Worm (Caenorhabditis elegans) whole organism, L4 larva: ENCODE data around the gene tra-1.

Experiments used
- F10B5.3 ChIP-seq: sonication (generic microtip); optimal IDR thresholded peaks from 2 replicates; lab custom pipeline; 2016; ENCODE audit warnings: mild to moderate bottlenecking, missing genetic modification characterization, missing compliant biosample characterization
- F49E8.2 ChIP-seq: sonication (generic microtip); optimal IDR thresholded peaks from 2 replicates; lab custom pipeline; 2016; ENCODE audit warnings: missing compliant biosample characterization, mild to moderate bottlenecking, missing genetic modification characterization, borderline replicate concordance
- T20F7.1 ChIP-seq: fragments of 200-800 bp; sonication (Bioruptor generic); optimal IDR thresholded peaks from 2 replicates; lab custom pipeline; 2018; ENCODE audit warnings: mild to moderate bottlenecking, missing genetic modification characterization, missing compliant biosample characterization
- T26A8.4 ChIP-seq: fragments of 200-800 bp; sonication (Bioruptor generic); IDR thresholded peaks from 2 replicates; pipeline ENCODE4 v1.3.6; 2022; ENCODE audit warnings: missing genetic modification characterization, missing compliant biosample characterization
- Y75B8A.6 ChIP-seq: fragments of 200-800 bp; sonication (Bioruptor generic); IDR thresholded peaks from 2 replicates; pipeline ENCODE4 v1.3.6; 2022; ENCODE audit warnings: missing genetic modification reagents, missing genetic modification characterization, missing compliant biosample characterization
- ZK337.2 ChIP-seq: fragments of 200-800 bp; sonication (Bioruptor generic); IDR thresholded peaks from 2 replicates; pipeline ENCODE4 v1.3.6; 2022; ENCODE audit warnings: missing genetic modification reagents, missing genetic modification characterization, missing compliant biosample characterization
- aha-1 ChIP-seq: fragments of 150-350 bp; peaks from one replicate; lab custom pipeline; 2014; ENCODE audit warnings: missing biosample characterization, missing genetic modification characterization
- aly-2 ChIP-seq: sonication (generic microtip); optimal IDR thresholded peaks from 2 replicates; lab custom pipeline; 2018; ENCODE audit warnings: missing biosample characterization, missing genetic modification characterization
- ceh-28 ChIP-seq: fragments of 150-350 bp; optimal IDR thresholded peaks from 2 replicates; lab custom pipeline; 2014; ENCODE audit warnings: missing biosample characterization, missing genetic modification reagents, missing genetic modification characterization
- ceh-44 ChIP-seq: fragments of 200-800 bp; sonication (Bioruptor generic); IDR thresholded peaks from 2 replicates; pipeline ENCODE4 v1.3.6; 2022; ENCODE audit warnings: missing genetic modification reagents, missing genetic modification characterization, missing compliant biosample characterization
- cey-2 ChIP-seq: sonication (generic microtip); optimal IDR thresholded peaks from 3 replicates; lab custom pipeline; 2017; ENCODE audit warnings: missing genetic modification characterization, mild to moderate bottlenecking, missing compliant biosample characterization, antibody characterized with exemption, borderline replicate concordance; ENCODE audit not compliant: insufficient read depth
- ctbp-1 ChIP-seq: fragments of 200-800 bp; sonication (Bioruptor generic); IDR thresholded peaks from 2 replicates; pipeline ENCODE4 v1.3.6; 2022; ENCODE audit warnings: missing genetic modification reagents, missing genetic modification characterization, missing compliant biosample characterization
- daf-16 ChIP-seq, 3 experiments: sonication (generic microtip); optimal IDR thresholded peaks; 2 replicates each; lab custom pipeline; 2016 to 2017; ENCODE audit warnings: missing genetic modification characterization in 3 of 3, missing genetic modification reagents in 3 of 3, mild to moderate bottlenecking in 2 of 3, missing compliant biosample characterization in 2 of 3, missing biosample characterization in 1 of 3, moderate library complexity in 1 of 3
- daf-19 ChIP-seq: fragments of 200-800 bp; sonication (Bioruptor generic); conservative IDR thresholded peaks from 2 replicates; pipeline ENCODE4 v1.3.6; 2022; ENCODE audit warnings: missing genetic modification characterization, missing compliant biosample characterization
- dmd-6 ChIP-seq: fragments of 200-800 bp; sonication (Bioruptor generic); IDR thresholded peaks from 2 replicates; pipeline ENCODE4 v1.3.6; 2022; ENCODE audit warnings: missing genetic modification reagents, missing genetic modification characterization, missing compliant biosample characterization
- dmd-9 ChIP-seq: fragments of 200-800 bp; sonication (Bioruptor generic); IDR thresholded peaks from 2 replicates; pipeline ENCODE4 v1.3.6; 2022; ENCODE audit warnings: missing genetic modification reagents, missing genetic modification characterization, missing compliant biosample characterization
- duxl-1 ChIP-seq: sonication (generic microtip); optimal IDR thresholded peaks from 2 replicates; lab custom pipeline; 2016; ENCODE audit warnings: mild to moderate bottlenecking, missing genetic modification characterization, moderate library complexity, missing compliant biosample characterization; ENCODE audit not compliant: poor library complexity
- dve-1 ChIP-seq: sonication (generic microtip); optimal IDR thresholded peaks from 2 replicates; lab custom pipeline; 2017; ENCODE audit warnings: antibody characterized with exemption, mild to moderate bottlenecking, missing genetic modification characterization, missing compliant biosample characterization; ENCODE audit not compliant: insufficient read depth
- fos-1 ChIP-seq: fragments of 150-350 bp; optimal IDR thresholded peaks from 2 replicates; lab custom pipeline; 2014; ENCODE audit warnings: missing biosample characterization, missing genetic modification characterization
- hlh-11 ChIP-seq: fragments of 200-800 bp; sonication (Bioruptor generic); optimal IDR thresholded peaks from 2 replicates; lab custom pipeline; 2018; ENCODE audit warnings: mild to moderate bottlenecking, missing genetic modification characterization, missing compliant biosample characterization
- hlh-30 ChIP-seq: sonication (generic microtip); optimal IDR thresholded peaks from 2 replicates; lab custom pipeline; 2017; ENCODE audit warnings: antibody characterized with exemption, mild to moderate bottlenecking, missing genetic modification characterization, missing compliant biosample characterization; ENCODE audit not compliant: insufficient read depth
- hmg-1.1 ChIP-seq: fragments of 200-800 bp; sonication (Bioruptor generic); IDR thresholded peaks from 2 replicates; pipeline ENCODE4 v1.3.6; 2022; ENCODE audit warnings: missing genetic modification reagents, missing genetic modification characterization, missing compliant biosample characterization
- lin-1 ChIP-seq: fragments of 200-800 bp; sonication (Bioruptor generic); IDR thresholded peaks from 2 replicates; pipeline ENCODE4 v1.3.6; 2022; ENCODE audit warnings: missing genetic modification reagents, missing genetic modification characterization, missing compliant biosample characterization
- lin-13 ChIP-seq: fragments of 150-350 bp; optimal IDR thresholded peaks from 2 replicates; lab custom pipeline; 2014; ENCODE audit warnings: missing biosample characterization, missing genetic modification reagents, missing genetic modification characterization
- mdl-1 ChIP-seq, 2 experiments: fragments of 150-350 bp in 1 of 2; sonication (generic microtip) in 1 of 2; optimal IDR thresholded peaks; 2 replicates each; lab custom pipeline; 2014 to 2017; ENCODE audit warnings: missing biosample characterization in 2 of 2, missing genetic modification characterization in 2 of 2
- mdt-29 ChIP-seq: fragments of 200-800 bp; sonication (Bioruptor generic); IDR thresholded peaks from 2 replicates; pipeline ENCODE4 v1.3.6; 2022; ENCODE audit warnings: missing genetic modification reagents, missing genetic modification characterization, missing compliant biosample characterization
- mes-2 ChIP-seq: sonication (generic microtip); optimal IDR thresholded peaks from 2 replicates; lab custom pipeline; 2016; ENCODE audit warnings: missing genotype, mild to moderate bottlenecking, missing genetic modification characterization, missing compliant biosample characterization; ENCODE audit not compliant: poor library complexity, severe bottlenecking
- mxl-3 ChIP-seq: fragments of 200-800 bp; sonication (Bioruptor generic); optimal IDR thresholded peaks from 2 replicates; lab custom pipeline; 2018; ENCODE audit warnings: mild to moderate bottlenecking, missing genetic modification characterization, missing compliant biosample characterization
- nhr-28 ChIP-seq: fragments of 150-350 bp; optimal IDR thresholded peaks from 2 replicates; lab custom pipeline; 2014; ENCODE audit warnings: missing biosample characterization, missing genetic modification characterization
- nhr-77 ChIP-seq: fragments of 150-350 bp; optimal IDR thresholded peaks from 2 replicates; lab custom pipeline; 2014; ENCODE audit warnings: missing biosample characterization, missing genetic modification characterization
- pha-4 ChIP-seq, 2 experiments: fragments of 150-350 bp in 1 of 2; fragments of 200-800 bp in 1 of 2; sonication (Bioruptor generic) in 1 of 2; IDR thresholded peaks in 1 of 2; optimal IDR thresholded peaks in 1 of 2; 2 replicates each; pipeline versions ENCODE4 v1.3.6 to Lab custom; 2014 to 2022; ENCODE audit warnings: missing genetic modification characterization in 2 of 2, missing genetic modification reagents in 2 of 2, missing biosample characterization in 1 of 2, missing compliant biosample characterization in 1 of 2
- php-3 ChIP-seq: fragments of 200-800 bp; sonication (Bioruptor generic); IDR thresholded peaks from 2 replicates; pipeline ENCODE4 v1.3.6; 2022; ENCODE audit warnings: missing genetic modification reagents, missing genetic modification characterization, missing compliant biosample characterization
- pqm-1 ChIP-seq: sonication (generic microtip); optimal IDR thresholded peaks from 2 replicates; lab custom pipeline; 2017; ENCODE audit warnings: missing biosample characterization, missing genetic modification characterization
- set-16 ChIP-seq: fragments of 200-800 bp; sonication (Bioruptor generic); IDR thresholded peaks from 2 replicates; pipeline ENCODE4 v1.3.6; 2022; ENCODE audit warnings: missing genetic modification reagents, missing genetic modification characterization, missing compliant biosample characterization
- tra-1 ChIP-seq: fragments of 200-800 bp; sonication (Bioruptor generic); IDR thresholded peaks from 2 replicates; pipeline ENCODE4 v1.3.6; 2022; ENCODE audit warnings: missing genetic modification reagents, missing genetic modification characterization, missing compliant biosample characterization
- vab-7 ChIP-seq: fragments of 200-800 bp; sonication (Bioruptor generic); IDR thresholded peaks from 2 replicates; pipeline ENCODE4 v1.3.6; 2022; ENCODE audit warnings: missing genetic modification reagents, missing genetic modification characterization, missing compliant biosample characterization
- zfp-2 ChIP-seq: sonication (generic microtip); optimal IDR thresholded peaks from 2 replicates; lab custom pipeline; 2016; ENCODE audit warnings: mild to moderate bottlenecking, missing genetic modification characterization, missing compliant biosample characterization
- ztf-11 ChIP-seq: fragments of 150-350 bp; optimal IDR thresholded peaks from 2 replicates; lab custom pipeline; 2014; ENCODE audit warnings: missing biosample characterization, missing genetic modification characterization

The tra-1 gene

DNA sequence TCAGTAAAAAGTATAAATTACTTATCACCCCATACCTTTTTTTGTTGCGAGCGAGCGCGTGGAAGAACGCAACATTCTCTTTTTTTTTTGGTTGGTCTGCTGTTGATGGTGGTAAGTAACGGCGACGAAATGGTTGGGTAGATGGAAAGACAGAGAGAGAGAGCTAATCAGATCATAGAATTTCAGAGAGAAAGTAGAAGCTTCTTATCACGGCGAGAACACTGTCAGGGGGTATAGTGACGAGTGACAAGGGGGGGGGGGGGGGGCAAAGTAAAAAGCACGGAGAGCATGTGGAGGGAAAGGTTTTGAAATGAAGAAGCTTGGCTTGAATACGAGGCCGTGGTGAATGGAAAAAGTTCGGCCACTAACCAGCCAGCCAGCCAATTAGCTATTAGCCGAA lies 2.3 kb upstream of the tra-1 start:
- no peak for TF ChIP-seq cey-2 (tag; lab: Kevin White, UChicago)
- TF ChIP-seq daf-19, result no peak
- peak; percentile 65 for TF ChIP-seq dmd-6 (GFP tag; lab: Robert Waterston, UW)
- peak; percentile 51; the same call in 1 of the 2 replicates for TF ChIP-seq lin-1
- TF ChIP-seq F10B5.3 (tag; lab: Kevin White, UChicago), result no peak
- peak; percentile 54; the same call in 1 of the 2 replicates for TF ChIP-seq php-3
- no peak for TF ChIP-seq nhr-77 (tag; lab: Kevin White, UChicago)
- no peak for TF ChIP-seq duxl-1 (tag; lab: Kevin White, UChicago)
- peak; percentile 48 for TF ChIP-seq nhr-28 (tag; lab: Kevin White, UChicago)
- TF ChIP-seq vab-7 (GFP tag; lab: Robert Waterston, UW), result 0 out of 2 replicates have a peak, but pooled peaks have one; percentile 13
- peak; percentile 53 for TF ChIP-seq dve-1 (tag; lab: Kevin White, UChicago)
- TF ChIP-seq hlh-30 (tag; lab: Kevin White, UChicago), result peak; percentile 35
- TF ChIP-seq mdl-1 (tag; optimal IDR thresholded peaks at IDR 0.05; lab: Kevin White, UChicago), result peak in 1 of 2 experiments; percentile 44
- TF ChIP-seq ZK337.2 (GFP tag; lab: Robert Waterston, UW), result no peak
- TF ChIP-seq pqm-1, result peak; percentile 87
- TF ChIP-seq tra-1 (GFP tag; lab: Robert Waterston, UW), result peak; percentile 69
- TF ChIP-seq hlh-11 (tag; lab: Kevin White, UChicago), result peak; percentile 84
- no peak for TF ChIP-seq ceh-28
- no peak for TF ChIP-seq set-16 (GFP tag; lab: Robert Waterston, UW)
- TF ChIP-seq T26A8.4 (GFP tag; lab: Robert Waterston, UW), result 0 out of 2 replicates have a peak, but pooled peaks have one; percentile 49
- TF ChIP-seq mxl-3, result peak; percentile 53
- TF ChIP-seq ztf-11, result no peak
- TF ChIP-seq hmg-1.1, result peak; percentile 26; the same call in 1 of the 2 replicates
- TF ChIP-seq mdt-29, result no peak
- peak; percentile 9 for TF ChIP-seq mes-2 (tag; lab: Kevin White, UChicago)
- no peak for TF ChIP-seq dmd-9
- peak; percentile 71 for TF ChIP-seq aha-1
- TF ChIP-seq daf-16 (GFP tag; optimal IDR thresholded peaks at IDR 0.05; lab: Kevin White, UChicago), result no peak
- peak; percentile 86 for TF ChIP-seq daf-16 (tag; optimal IDR thresholded peaks at IDR 0.05; lab: Kevin White, UChicago)
- no peak for TF ChIP-seq Y75B8A.6 (GFP tag; lab: Robert Waterston, UW)

- TF ChIP-seq ctbp-1 (GFP tag; lab: Robert Waterston, UW) (0 out of 2 replicates have a peak, but pooled peaks have one; percentile 20), lin-1 (0 out of 2 replicates have a peak, but pooled peaks have one; percentile 10), dmd-6 (GFP tag; lab: Robert Waterston, UW) (peak; percentile 48), aly-2 (tag; lab: Kevin White, UChicago) (no peak), mdt-29 (no peak), pha-4 (GFP tag; IDR thresholded peaks at IDR 0.05; lab: Robert Waterston, UW) (no peak), pha-4 (tag; optimal IDR thresholded peaks at IDR 0.05; lab: Kevin White, UChicago) (no peak), dve-1 (tag; lab: Kevin White, UChicago) (peak; percentile 28), zfp-2 (no peak), F49E8.2 (tag; lab: Kevin White, UChicago) (no peak), tra-1 (GFP tag; lab: Robert Waterston, UW) (peak; percentile 76), nhr-28 (tag; lab: Kevin White, UChicago) (peak; percentile 34), fos-1 (no peak), T20F7.1 (GFP tag; lab: Kevin White, UChicago) (no peak), pqm-1 (peak; percentile 79), lin-13 (GFP tag; lab: Kevin White, UChicago) (no peak), daf-16 (GFP tag; optimal IDR thresholded peaks at IDR 0.05; lab: Kevin White, UChicago) (no peak), daf-16 (tag; optimal IDR thresholded peaks at IDR 0.05; lab: Kevin White, UChicago) (peak; percentile 65), hlh-11 (tag; lab: Kevin White, UChicago) (peak; percentile 59), ceh-44 (GFP tag; lab: Robert Waterston, UW) (no peak)
Measured at ce11 chrIII:11195553-11195952, 552 bp upstream of the tra-1 start.
